Worm (Caenorhabditis elegans): Measurements from ENCODE around the gene Y116A8C.40.

The Y116A8C.40 gene

ce11 chrIV:17183032-17183608 is 32.3 kb upstream of the Y116A8C.40 start:
- TF ChIP-seq mab-5 (tag; optimal IDR thresholded peaks at IDR 0.05) (no peak), ceh-39 (tag; optimal IDR thresholded peaks at IDR 0.05) (no peak), hlh-1 (tag; optimal IDR thresholded peaks at IDR 0.05) (no peak), zip-8 (tag; optimal IDR thresholded peaks at IDR 0.05) (no peak), sptf-1 (tag; optimal IDR thresholded peaks at IDR 0.05) (no peak), mep-1 (tag; optimal IDR thresholded peaks at IDR 0.05) (no peak), ceh-83 (GFP tag; optimal IDR thresholded peaks at IDR 0.05) (no peak)

DNA sequence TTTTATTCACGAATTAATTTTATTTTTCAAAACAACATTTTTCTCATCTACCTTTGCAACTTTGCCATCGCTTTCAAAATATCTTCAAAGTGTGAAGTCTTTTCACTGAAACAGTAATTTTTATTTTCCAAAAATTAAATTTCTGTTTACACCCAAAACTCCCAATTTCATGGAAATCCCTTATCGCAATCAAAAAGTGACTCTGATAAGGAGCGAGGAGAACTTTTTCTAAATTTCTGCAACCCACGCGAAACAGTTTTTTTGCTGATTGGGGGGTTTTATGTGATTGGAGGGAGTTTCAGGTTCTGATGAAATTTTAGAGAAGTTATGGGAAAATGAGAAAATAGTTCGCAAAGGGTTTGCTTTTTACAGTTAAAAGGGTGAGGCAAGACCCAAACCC is 28.8 kb upstream of the Y116A8C.40 start:
- TF ChIP-seq flh-1 (GFP tag; optimal IDR thresholded peaks at IDR 0.05) (no peak), bed-3 (GFP tag; optimal IDR thresholded peaks at IDR 0.05) (no peak), mep-1 (tag; optimal IDR thresholded peaks at IDR 0.05) (no peak)

ce11 chrIV:17179071-17179470 is 28.3 kb upstream of the Y116A8C.40 start:
- no peak for TF ChIP-seq flh-1 (GFP tag; optimal IDR thresholded peaks at IDR 0.05)
- no peak for TF ChIP-seq sptf-1 (tag; optimal IDR thresholded peaks at IDR 0.05)
- no peak for TF ChIP-seq elt-3 (tag; optimal IDR thresholded peaks at IDR 0.05)
- TF ChIP-seq mls-2 (tag; optimal IDR thresholded peaks at IDR 0.05): no peak
- no peak for TF ChIP-seq M03D4.4 (tag; optimal IDR thresholded peaks at IDR 0.05)
- no peak for TF ChIP-seq unc-62 (GFP tag; optimal IDR thresholded peaks at IDR 0.05)
- no peak for TF ChIP-seq nhr-12 (tag; optimal IDR thresholded peaks at IDR 0.05)
- no peak for TF ChIP-seq lsy-2 (tag; optimal IDR thresholded peaks at IDR 0.05)
- no peak for TF ChIP-seq unc-39 (tag; optimal IDR thresholded peaks at IDR 0.05)
- TF ChIP-seq nhr-237 (tag; optimal IDR thresholded peaks at IDR 0.05): no peak
- no peak for TF ChIP-seq ceh-83 (GFP tag; optimal IDR thresholded peaks at IDR 0.05)
- TF ChIP-seq zip-8 (tag; optimal IDR thresholded peaks at IDR 0.05): no peak
- no peak for TF ChIP-seq lin-32 (GFP tag; optimal IDR thresholded peaks at IDR 0.05)
- TF ChIP-seq snpc-4 (tag; optimal IDR thresholded peaks at IDR 0.05): no peak

DNA sequence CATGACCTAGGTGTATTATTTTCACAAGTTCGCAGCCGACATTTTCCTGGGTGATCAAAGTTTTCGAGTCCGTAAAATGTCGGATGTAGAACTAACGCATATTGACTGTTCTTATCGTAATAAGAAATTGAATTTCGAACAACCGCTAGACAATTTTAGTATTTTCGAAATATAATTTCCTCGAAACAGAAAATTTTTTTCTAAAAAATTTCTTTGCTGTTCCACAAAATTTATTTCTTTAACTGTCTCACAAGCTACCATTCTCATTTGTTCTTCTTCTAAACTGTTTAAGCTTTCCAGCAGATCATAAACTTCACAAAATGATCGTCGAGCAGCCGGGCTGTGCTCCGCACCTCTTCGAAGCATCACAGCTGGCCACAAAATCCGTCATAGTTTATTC is 25.4 kb upstream of the Y116A8C.40 start, which contains the start of gene C52D10.3:
Gene C52D10.3 (plus strand): TSS at position 301 of the 400 bp plus-strand sequence.
- TF ChIP-seq bed-3 (GFP tag; optimal IDR thresholded peaks at IDR 0.05) (no peak), lin-13 (tag; optimal IDR thresholded peaks at IDR 0.05) (no peak)

ce11 chrIV:17174980-17175379 is 24.2 kb upstream of the Y116A8C.40 start:
- TF ChIP-seq ceh-39 (tag; optimal IDR thresholded peaks at IDR 0.05) (no peak), mep-1 (tag; optimal IDR thresholded peaks at IDR 0.05) (no peak), lsy-2 (tag; optimal IDR thresholded peaks at IDR 0.05) (no peak), nhr-28 (tag; optimal IDR thresholded peaks at IDR 0.05) (no peak), drap-1 (GFP tag; optimal IDR thresholded peaks at IDR 0.05) (no peak), elt-3 (tag; optimal IDR thresholded peaks at IDR 0.05) (no peak), nhr-2 (tag; optimal IDR thresholded peaks at IDR 0.05) (no peak), blmp-1 (tag; optimal IDR thresholded peaks at IDR 0.05) (no peak), flh-1 (GFP tag; optimal IDR thresholded peaks at IDR 0.05) (no peak), ces-1 (GFP tag; optimal IDR thresholded peaks at IDR 0.05) (no peak), M03D4.4 (tag; optimal IDR thresholded peaks at IDR 0.05) (no peak), nhr-76 (tag; optimal IDR thresholded peaks at IDR 0.05) (no peak), ham-2 (GFP tag; optimal IDR thresholded peaks at IDR 0.05) (no peak), lin-13 (tag; optimal IDR thresholded peaks at IDR 0.05) (no peak), unc-39 (tag; optimal IDR thresholded peaks at IDR 0.05) (no peak)

DNA sequence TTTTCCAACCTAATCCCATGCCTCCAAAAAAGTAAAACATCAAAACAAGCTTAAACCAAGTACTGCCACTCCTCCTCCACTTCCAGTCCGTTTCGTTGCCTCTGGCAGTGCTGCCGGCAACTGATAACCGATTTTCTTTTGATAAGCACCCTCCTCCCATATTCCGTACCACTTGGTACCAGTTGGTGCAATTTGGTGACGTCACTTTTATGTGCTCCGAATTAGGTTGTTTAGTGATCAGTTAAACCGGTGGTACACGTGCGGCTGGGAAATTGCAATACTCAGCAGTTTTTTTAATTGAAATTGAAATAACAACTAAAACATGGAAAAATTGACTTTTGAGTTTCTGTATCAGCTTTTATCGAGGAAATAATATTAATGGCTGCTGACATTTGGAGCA is 23.3 kb upstream of the Y116A8C.40 start:
- no peak for TF ChIP-seq lsy-2 (tag; optimal IDR thresholded peaks at IDR 0.05)
- no peak for TF ChIP-seq flh-1 (GFP tag; optimal IDR thresholded peaks at IDR 0.05)
- no peak for TF ChIP-seq elt-1 (tag; optimal IDR thresholded peaks at IDR 0.05; ENCODE audit: borderline replicate concordance, insufficient read depth)
- no peak for TF ChIP-seq elt-3 (tag; optimal IDR thresholded peaks at IDR 0.05)
- no peak for TF ChIP-seq ceh-83 (GFP tag; optimal IDR thresholded peaks at IDR 0.05)
- TF ChIP-seq ceh-39 (tag; optimal IDR thresholded peaks at IDR 0.05): no peak
- TF ChIP-seq unc-39 (tag; optimal IDR thresholded peaks at IDR 0.05): no peak
- TF ChIP-seq ceh-43 (GFP tag; optimal IDR thresholded peaks at IDR 0.05): no peak

Data from whole organism, mixed stage, embryonic.